Fruit fly (Drosophila melanogaster): ENCODE data around the gene mRpL24.

The mRpL24 gene

dm6 chr2L:4945300-4945699 lies at the start of gene mRpL24, which contains the start of gene betaggt-I:
mRpL24 (minus strand) TSS chr2L:4945361.
betaggt-I (plus strand) TSS chr2L:4945579.
- TF ChIP-seq CG8632 (GFP tag; optimal IDR thresholded peaks at IDR 0.05) = peak; percentile 96
- peak; percentile 98 for TF ChIP-seq CG10631 (GFP tag; optimal IDR thresholded peaks at IDR 0.05)
- TF ChIP-seq ss (GFP tag; optimal IDR thresholded peaks at IDR 0.05) = peak; percentile 89 to 94
- TF ChIP-seq Hr39 (GFP tag; optimal IDR thresholded peaks at IDR 0.05) = peak; percentile 90
- peak; percentile 89 for TF ChIP-seq CG11762 (GFP tag; optimal IDR thresholded peaks at IDR 0.05; ENCODE audit: insufficient read depth)
- peak; percentile 97 for TF ChIP-seq CG32006 (GFP tag; optimal IDR thresholded peaks at IDR 0.05)
- peak; percentile 93 for TF ChIP-seq CG9139 (GFP tag; optimal IDR thresholded peaks at IDR 0.05)
- TF ChIP-seq Eip75B (GFP tag; optimal IDR thresholded peaks at IDR 0.05) = peak; percentile 94
- peak; percentile 92 for TF ChIP-seq CG11902 (GFP tag; optimal IDR thresholded peaks at IDR 0.05)
- peak; percentile 99 for TF ChIP-seq CG3032 (tag; optimal IDR thresholded peaks at IDR 0.05)
- TF ChIP-seq CG6854 (GFP tag; optimal IDR thresholded peaks at IDR 0.05) = peak; percentile 85
- TF ChIP-seq dac (GFP tag; optimal IDR thresholded peaks at IDR 0.05) = peak; percentile 93
- TF ChIP-seq net (GFP tag; optimal IDR thresholded peaks at IDR 0.05) = peak; percentile 96
- TF ChIP-seq cyc (GFP tag; optimal IDR thresholded peaks at IDR 0.05) = peak; percentile 95
- peak; percentile 97 for TF ChIP-seq CG15336 (GFP tag; IDR thresholded peaks at IDR 0.05)
- TF ChIP-seq Sox102F (GFP tag; optimal IDR thresholded peaks at IDR 0.05) = peak; percentile 92
- peak; percentile 91 for TF ChIP-seq CG1621 (tag; optimal IDR thresholded peaks at IDR 0.05)
- peak; percentile 81 for TF ChIP-seq Eip93F (GFP tag; optimal IDR thresholded peaks at IDR 0.05)
- TF ChIP-seq CG10669 (GFP tag; optimal IDR thresholded peaks at IDR 0.05) = peak; percentile 96
- peak; percentile 28 for TF ChIP-seq fd85E (GFP tag; optimal IDR thresholded peaks at IDR 0.05)
- TF ChIP-seq CG6163 (GFP tag; IDR thresholded peaks at IDR 0.05) = peak; percentile 98
- TF ChIP-seq CG11294 (GFP tag; IDR thresholded peaks at IDR 0.05) = peak; percentile 96
- peak; percentile 92 for TF ChIP-seq CG6276 (GFP tag; optimal IDR thresholded peaks at IDR 0.05)
- TF ChIP-seq achi (GFP tag; optimal IDR thresholded peaks at IDR 0.05) = peak; percentile 95
- peak; percentile 96 for TF ChIP-seq svp (GFP tag)
- peak; percentile 97 for TF ChIP-seq dsx (GFP tag; optimal IDR thresholded peaks at IDR 0.05; ENCODE audit: poor library complexity, severe bottlenecking)
- TF ChIP-seq pdm3 (GFP tag; optimal IDR thresholded peaks at IDR 0.05) = peak; percentile 97
- TF ChIP-seq CG6792 (GFP tag; optimal IDR thresholded peaks at IDR 0.05) = peak; percentile 96
- peak; percentile 91 for TF ChIP-seq fd59A (GFP tag; optimal IDR thresholded peaks at IDR 0.05)
- TF ChIP-seq eg (GFP tag; IDR thresholded peaks at IDR 0.05) = peak; percentile 99
- TF ChIP-seq Eip78C (GFP tag) = peak; percentile 99
- peak; percentile 97 for TF ChIP-seq lz (GFP tag; optimal IDR thresholded peaks at IDR 0.05)
- TF ChIP-seq Hr4 (GFP tag; optimal IDR thresholded peaks at IDR 0.05) = peak; percentile 95
- peak; percentile 98 for TF ChIP-seq Gug (GFP tag; IDR thresholded peaks at IDR 0.05)
- peak; percentile 90 for TF ChIP-seq CG7368 (GFP tag; optimal IDR thresholded peaks at IDR 0.05)
- TF ChIP-seq topi (GFP tag; optimal IDR thresholded peaks at IDR 0.05) = peak; percentile 96
- no peak for TF ChIP-seq Hr38 (GFP tag; optimal IDR thresholded peaks at IDR 0.05)
- peak; percentile 95 for TF ChIP-seq CG8119 (GFP tag; IDR thresholded peaks at IDR 0.05)
- TF ChIP-seq Sox14 (GFP tag; optimal IDR thresholded peaks at IDR 0.05) = peak; percentile 96
- peak; percentile 97 for TF ChIP-seq CG3919 (GFP tag; optimal IDR thresholded peaks at IDR 0.05)
- peak; percentile 87 for TF ChIP-seq fkh (GFP tag; optimal IDR thresholded peaks at IDR 0.05)
- peak; percentile 95 for TF ChIP-seq CG31627 (GFP tag; optimal IDR thresholded peaks at IDR 0.05)
- TF ChIP-seq Smox (GFP tag; optimal IDR thresholded peaks at IDR 0.05) = peak; percentile 95
- TF ChIP-seq CG16779 (tag; optimal IDR thresholded peaks at IDR 0.05) = peak; percentile 90
- TF ChIP-seq Ets21C (GFP tag; optimal IDR thresholded peaks at IDR 0.05) = peak; percentile 90
- peak; percentile 97 for TF ChIP-seq CG34406 (GFP tag; optimal IDR thresholded peaks at IDR 0.05)
- peak; percentile 95 for TF ChIP-seq Met (GFP tag; optimal IDR thresholded peaks at IDR 0.05)
- TF ChIP-seq vri (GFP tag; optimal IDR thresholded peaks at IDR 0.05) = peak; percentile 89
- peak; percentile 87 for TF ChIP-seq Blimp-1 (GFP tag; optimal IDR thresholded peaks at IDR 0.05)
- TF ChIP-seq Lpt (GFP tag; optimal IDR thresholded peaks at IDR 0.05) = peak; percentile 94
- peak; percentile 90 for TF ChIP-seq CG6808 (GFP tag; optimal IDR thresholded peaks at IDR 0.05)
- peak; percentile 98 for TF ChIP-seq Ets96B (tag; optimal IDR thresholded peaks at IDR 0.05)
